Worm (Caenorhabditis elegans) whole organism, late embryonic: ENCODE results near the gene ZK686.3.

Experiments
- F13H6.1 ChIP-seq: sonication (generic microtip); optimal IDR thresholded peaks from 2 replicates; lab custom pipeline; 2016; ENCODE audit warnings: missing genetic modification characterization, missing compliant biosample characterization
- ceh-45 ChIP-seq: fragments of 200-800 bp; sonication (Bioruptor generic); IDR thresholded peaks from 2 replicates; pipeline ENCODE4 v1.3.6; 2022; ENCODE audit warnings: missing genetic modification reagents, missing genetic modification characterization, missing compliant biosample characterization
- gmeb-2 ChIP-seq: sonication (generic microtip); optimal IDR thresholded peaks from 2 replicates; lab custom pipeline; 2016; ENCODE audit warnings: missing genetic modification characterization, inconsistent platforms, missing compliant biosample characterization
- hlh-30 ChIP-seq: sonication (generic microtip); optimal IDR thresholded peaks from 2 replicates; lab custom pipeline; 2017; ENCODE audit warnings: antibody characterized with exemption, missing genetic modification characterization, missing compliant biosample characterization; ENCODE audit not compliant: insufficient read depth
- mec-3 ChIP-seq: sonication (generic microtip); optimal IDR thresholded peaks from 2 replicates; lab custom pipeline; 2016; ENCODE audit warnings: borderline replicate concordance, missing genetic modification characterization, missing compliant biosample characterization
- nhr-11 ChIP-seq: fragments of 150-350 bp; optimal IDR thresholded peaks from 2 replicates; lab custom pipeline; 2014; ENCODE audit warnings: missing biosample characterization, missing genetic modification characterization
- pag-3 ChIP-seq: sonication (generic microtip); optimal IDR thresholded peaks from 2 replicates; lab custom pipeline; 2016; ENCODE audit warnings: missing compliant biosample characterization, missing genetic modification characterization, borderline replicate concordance
- pat-9 ChIP-seq: fragments of 200-800 bp; sonication (Bioruptor generic); optimal IDR thresholded peaks from 2 replicates; lab custom pipeline; 2018; ENCODE audit warnings: mild to moderate bottlenecking, missing genetic modification characterization, moderate library complexity, missing compliant biosample characterization
- ref-2 ChIP-seq: sonication (generic microtip); optimal IDR thresholded peaks from 2 replicates; lab custom pipeline; 2016; ENCODE audit warnings: missing genetic modification characterization, missing compliant biosample characterization
- syd-9 ChIP-seq: sonication (generic microtip); optimal IDR thresholded peaks from 2 replicates; lab custom pipeline; 2016; ENCODE audit warnings: mild to moderate bottlenecking, missing genetic modification characterization, moderate library complexity, missing compliant biosample characterization
- zip-5 ChIP-seq: sonication (generic microtip); optimal IDR thresholded peaks from 2 replicates; lab custom pipeline; 2016; ENCODE audit warnings: missing genetic modification characterization, missing compliant biosample characterization

DNA sequence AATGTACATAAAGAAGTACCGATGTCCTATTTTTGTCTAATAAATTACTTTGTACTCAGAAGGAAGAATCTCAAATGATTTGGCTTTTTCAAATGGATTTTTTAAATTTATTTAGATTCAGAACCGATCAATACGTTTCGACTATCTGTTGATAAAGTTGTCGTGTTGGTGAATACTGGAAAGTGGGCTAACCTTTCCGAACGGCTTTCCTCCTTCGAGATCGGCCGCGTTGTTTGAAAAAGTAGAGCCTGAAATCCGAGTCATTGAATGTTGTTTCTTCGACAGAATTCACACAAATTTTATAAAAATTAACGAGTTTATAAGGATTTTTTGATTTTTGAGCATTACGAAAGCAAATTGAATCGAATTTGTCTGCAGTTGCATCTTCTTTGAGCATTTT is 4.9 kb upstream of the ZK686.3 start:
- TF ChIP-seq mec-3 (tag; lab: Kevin White, UChicago) (no peak), gmeb-2 (no peak), ceh-45 (GFP tag; lab: Robert Waterston, UW) (no peak), F13H6.1 (tag; lab: Kevin White, UChicago) (no peak), pat-9 (tag; lab: Kevin White, UChicago) (no peak), pag-3 (tag; lab: Kevin White, UChicago) (no peak), syd-9 (tag; lab: Kevin White, UChicago) (no peak), hlh-30 (tag; lab: Kevin White, UChicago) (no peak), ref-2 (no peak), nhr-11 (tag; lab: Kevin White, UChicago) (no peak), zip-5 (tag; lab: Kevin White, UChicago) (no peak)
